Worm (Caenorhabditis elegans) whole organism, young adult: Measurements from ENCODE around the gene tcc-1.

ENCODE experiments used
- B0035.1 ChIP-seq: sonication (generic microtip); optimal IDR thresholded peaks from 2 replicates; lab custom pipeline; 2016; ENCODE audit warnings: missing genetic modification characterization, mild to moderate bottlenecking, missing compliant biosample characterization, missing genotype, missing genetic modification reagents
- B0261.1 ChIP-seq: sonication (generic microtip); optimal IDR thresholded peaks from 2 replicates; lab custom pipeline; 2016; ENCODE audit warnings: mild to moderate bottlenecking, missing genetic modification characterization, moderate library complexity, missing compliant biosample characterization
- B0336.3 ChIP-seq: fragments of 200-800 bp; sonication (Bioruptor generic); IDR thresholded peaks from 2 replicates; pipeline ENCODE4 v1.3.6; 2022; ENCODE audit warnings: missing genetic modification characterization, missing compliant biosample characterization
- C17E4.6 ChIP-seq: fragments of 200-800 bp; sonication (Bioruptor generic); IDR thresholded peaks from 2 replicates; pipeline ENCODE4 v1.3.6; 2022; ENCODE audit warnings: missing genetic modification reagents, missing genetic modification characterization, missing compliant biosample characterization
- F10E7.11 ChIP-seq: sonication (generic microtip); optimal IDR thresholded peaks from 2 replicates; lab custom pipeline; 2017; ENCODE audit warnings: mild to moderate bottlenecking, missing genetic modification characterization, moderate library complexity, missing compliant biosample characterization
- F23B12.7 ChIP-seq: sonication (generic microtip); optimal IDR thresholded peaks from 2 replicates; lab custom pipeline; 2017; ENCODE audit warnings: missing genetic modification characterization, mild to moderate bottlenecking, missing compliant biosample characterization, antibody characterized with exemption, moderate library complexity; ENCODE audit not compliant: insufficient read depth
- F52B5.7 ChIP-seq: sonication (generic microtip); optimal IDR thresholded peaks from 2 replicates; lab custom pipeline; 2016; ENCODE audit warnings: mild to moderate bottlenecking, missing genetic modification characterization, missing compliant biosample characterization
- F55B11.4 ChIP-seq: sonication (generic microtip); optimal IDR thresholded peaks from 2 replicates; lab custom pipeline; 2016; ENCODE audit warnings: missing compliant biosample characterization, missing genetic modification characterization, borderline replicate concordance; ENCODE audit not compliant: insufficient read depth
- K12H6.12 ChIP-seq: fragments of 200-800 bp; sonication (Bioruptor generic); optimal IDR thresholded peaks from 2 replicates; lab custom pipeline; 2018; ENCODE audit warnings: mild to moderate bottlenecking, missing genetic modification characterization, missing compliant biosample characterization
- T26A5.8 ChIP-seq: sonication (generic microtip); optimal IDR thresholded peaks from 2 replicates; lab custom pipeline; 2016; ENCODE audit warnings: missing genetic modification characterization, missing compliant biosample characterization
- Y56A3A.18 ChIP-seq: fragments of 200-800 bp; sonication (Bioruptor generic); IDR thresholded peaks from 2 replicates; pipeline ENCODE4 v1.3.6; 2022; ENCODE audit warnings: missing genetic modification reagents, missing genetic modification characterization, missing compliant biosample characterization
- Y79H2A.3 ChIP-seq: fragments of 200-800 bp; sonication (Bioruptor generic); conservative IDR thresholded peaks from 2 replicates; pipeline ENCODE4 v1.3.6; 2022; ENCODE audit warnings: missing genetic modification reagents, missing genetic modification characterization, missing compliant biosample characterization
- ZK185.1 ChIP-seq: sonication (generic microtip); optimal IDR thresholded peaks from 2 replicates; lab custom pipeline; 2016; ENCODE audit warnings: mild to moderate bottlenecking, missing genetic modification characterization, missing compliant biosample characterization; ENCODE audit not compliant: poor library complexity, severe bottlenecking
- akir-1 ChIP-seq: fragments of 200-800 bp; sonication (Bioruptor generic); optimal IDR thresholded peaks from 2 replicates; lab custom pipeline; 2018; ENCODE audit warnings: mild to moderate bottlenecking, missing genetic modification characterization, moderate library complexity, missing compliant biosample characterization
- aptf-3 ChIP-seq: fragments of 200-800 bp; sonication (Bioruptor generic); IDR thresholded peaks from 2 replicates; pipeline ENCODE4 v1.3.6; 2022; ENCODE audit warnings: missing genetic modification characterization, missing compliant biosample characterization
- atf-7 ChIP-seq: sonication (generic microtip); optimal IDR thresholded peaks from 2 replicates; lab custom pipeline; 2017; ENCODE audit warnings: mild to moderate bottlenecking, missing genetic modification characterization, missing compliant biosample characterization
- ccch-3 ChIP-seq: fragments of 200-800 bp; sonication (Bioruptor generic); optimal IDR thresholded peaks from 2 replicates; lab custom pipeline; 2018; ENCODE audit warnings: mild to moderate bottlenecking, missing genetic modification characterization, missing compliant biosample characterization
- cebp-1 ChIP-seq, 2 experiments: fragments of 200-800 bp in 1 of 2; sonication (Bioruptor generic) in 1 of 2; sonication (generic microtip) in 1 of 2; IDR thresholded peaks in 1 of 2; optimal IDR thresholded peaks in 1 of 2; 2 replicates each; pipeline versions ENCODE4 v1.3.6 to Lab custom; 2017 to 2022; ENCODE audit warnings: missing compliant biosample characterization in 2 of 2, missing genetic modification characterization in 2 of 2, mild to moderate bottlenecking in 1 of 2, missing genetic modification reagents in 1 of 2, moderate library complexity in 1 of 2
- ceh-40 ChIP-seq: fragments of 200-800 bp; sonication (Bioruptor generic); IDR thresholded peaks from 2 replicates; pipeline ENCODE4 v1.3.6; 2022; ENCODE audit warnings: missing genetic modification characterization, missing compliant biosample characterization
- ceh-79 ChIP-seq: sonication (generic microtip); optimal IDR thresholded peaks from 2 replicates; lab custom pipeline; 2017; ENCODE audit warnings: mild to moderate bottlenecking, missing genetic modification characterization, missing compliant biosample characterization
- dox-1 ChIP-seq: fragments of 200-800 bp; sonication (Bioruptor generic); IDR thresholded peaks from 2 replicates; pipeline ENCODE4 v1.3.6; 2022; ENCODE audit warnings: missing genetic modification reagents, missing genetic modification characterization, missing compliant biosample characterization
- dpff-1 ChIP-seq: sonication (generic microtip); optimal IDR thresholded peaks from 2 replicates; lab custom pipeline; 2017; ENCODE audit warnings: mild to moderate bottlenecking, missing genetic modification characterization, missing compliant biosample characterization
- egl-18 ChIP-seq: fragments of 200-800 bp; sonication (Bioruptor generic); IDR thresholded peaks from 2 replicates; pipeline ENCODE4 v1.3.6; 2022; ENCODE audit warnings: missing genetic modification reagents, missing genetic modification characterization, missing compliant biosample characterization
- ets-4 ChIP-seq: fragments of 200-800 bp; sonication (Bioruptor generic); optimal IDR thresholded peaks from 2 replicates; lab custom pipeline; 2018; ENCODE audit warnings: mild to moderate bottlenecking, missing genetic modification characterization, missing compliant biosample characterization
- him-1 ChIP-seq: sonication (generic microtip); optimal IDR thresholded peaks from 2 replicates; lab custom pipeline; 2016; ENCODE audit warnings: missing genotype, missing genetic modification reagents, missing genetic modification characterization, missing compliant biosample characterization
- hlh-26 ChIP-seq: fragments of 200-800 bp; sonication (Bioruptor generic); conservative IDR thresholded peaks from 2 replicates; pipeline ENCODE4 v1.3.6; 2022; ENCODE audit warnings: missing genetic modification reagents, missing genetic modification characterization, missing compliant biosample characterization
- hmg-1.2 ChIP-seq: fragments of 200-800 bp; sonication (Bioruptor generic); IDR thresholded peaks from 2 replicates; pipeline ENCODE4 v1.3.6; 2022; ENCODE audit warnings: missing genetic modification reagents, missing genetic modification characterization, missing compliant biosample characterization
- lin-54 ChIP-seq: fragments of 200-800 bp; sonication (Bioruptor generic); optimal IDR thresholded peaks from 2 replicates; lab custom pipeline; 2018; ENCODE audit warnings: mild to moderate bottlenecking, missing genetic modification characterization, missing compliant biosample characterization
- lir-1 ChIP-seq: fragments of 200-800 bp; sonication (Bioruptor generic); conservative IDR thresholded peaks from 2 replicates; pipeline ENCODE4 v1.3.6; 2022; ENCODE audit warnings: missing genetic modification reagents, missing genetic modification characterization, missing compliant biosample characterization
- lsl-1 ChIP-seq: fragments of 200-800 bp; sonication (Bioruptor generic); optimal IDR thresholded peaks from 2 replicates; lab custom pipeline; 2018; ENCODE audit warnings: mild to moderate bottlenecking, missing genetic modification characterization, moderate library complexity, missing compliant biosample characterization
- lsy-27 ChIP-seq: sonication (generic microtip); optimal IDR thresholded peaks from 2 replicates; lab custom pipeline; 2017; ENCODE audit warnings: missing genetic modification characterization, mild to moderate bottlenecking, missing compliant biosample characterization, antibody characterized with exemption, missing genotype, borderline replicate concordance; ENCODE audit not compliant: insufficient read depth
- madf-10 ChIP-seq: sonication (generic microtip); optimal IDR thresholded peaks from 2 replicates; lab custom pipeline; 2016; ENCODE audit warnings: mild to moderate bottlenecking, missing genetic modification characterization, missing compliant biosample characterization
- madf-3 ChIP-seq: fragments of 200-800 bp; sonication (Bioruptor generic); IDR thresholded peaks from 2 replicates; pipeline ENCODE4 v1.3.6; 2022; ENCODE audit warnings: missing genetic modification reagents, missing genetic modification characterization, missing compliant biosample characterization
- mxl-1 ChIP-seq: sonication (generic microtip); optimal IDR thresholded peaks from 2 replicates; lab custom pipeline; 2016; ENCODE audit warnings: missing genetic modification characterization, missing compliant biosample characterization
- nfya-1 ChIP-seq: sonication (generic microtip); optimal IDR thresholded peaks from 2 replicates; lab custom pipeline; 2017; ENCODE audit warnings: antibody characterized with exemption, missing compliant biosample characterization, missing genetic modification characterization, borderline replicate concordance; ENCODE audit not compliant: insufficient read depth
- nhr-120 ChIP-seq: fragments of 200-800 bp; sonication (Bioruptor generic); IDR thresholded peaks from 2 replicates; pipeline ENCODE4 v1.3.6; 2022; ENCODE audit warnings: missing genetic modification characterization, missing compliant biosample characterization
- nhr-27 ChIP-seq: fragments of 200-800 bp; sonication (Bioruptor generic); optimal IDR thresholded peaks from 2 replicates; lab custom pipeline; 2018; ENCODE audit warnings: mild to moderate bottlenecking, missing genetic modification characterization, moderate library complexity, missing compliant biosample characterization
- nhr-80 ChIP-seq: sonication (generic microtip); optimal IDR thresholded peaks from 2 replicates; lab custom pipeline; 2016; ENCODE audit warnings: missing genetic modification characterization, missing compliant biosample characterization
- pbrm-1 ChIP-seq: fragments of 200-800 bp; sonication (Bioruptor generic); IDR thresholded peaks from 2 replicates; pipeline ENCODE4 v1.3.6; 2022; ENCODE audit warnings: missing genetic modification reagents, missing genetic modification characterization, missing compliant biosample characterization
- rcor-1 ChIP-seq: fragments of 200-800 bp; sonication (Bioruptor generic); IDR thresholded peaks from 2 replicates; pipeline ENCODE4 v1.3.6; 2022; ENCODE audit warnings: missing genetic modification reagents, missing genetic modification characterization, missing compliant biosample characterization
- sea-2 ChIP-seq: fragments of 200-800 bp; sonication (Bioruptor generic); IDR thresholded peaks from 2 replicates; pipeline ENCODE4 v1.3.6; 2022; ENCODE audit warnings: missing genetic modification characterization, missing compliant biosample characterization
- snpc-3.4 ChIP-seq: sonication (generic microtip); optimal IDR thresholded peaks from 2 replicates; lab custom pipeline; 2017; ENCODE audit warnings: missing genetic modification characterization, mild to moderate bottlenecking, missing compliant biosample characterization, antibody characterized with exemption, moderate library complexity, missing genotype, missing genetic modification reagents
- tbp1 ChIP-seq: fragments of 200-800 bp; sonication (Bioruptor generic); optimal IDR thresholded peaks from 2 replicates; lab custom pipeline; 2018; ENCODE audit warnings: mild to moderate bottlenecking, missing genetic modification characterization, missing compliant biosample characterization
- ztf-26 ChIP-seq: sonication (generic microtip); optimal IDR thresholded peaks from 2 replicates; lab custom pipeline; 2017; ENCODE audit warnings: missing genetic modification characterization, missing compliant biosample characterization
- ztf-28 ChIP-seq: fragments of 200-800 bp; sonication (Bioruptor generic); IDR thresholded peaks from 2 replicates; pipeline ENCODE4 v1.3.6; 2022; ENCODE audit warnings: missing genetic modification reagents, missing genetic modification characterization, missing compliant biosample characterization
- ztf-3 ChIP-seq: fragments of 200-800 bp; sonication (Bioruptor generic); optimal IDR thresholded peaks from 2 replicates; lab custom pipeline; 2018; ENCODE audit warnings: mild to moderate bottlenecking, missing genetic modification characterization, missing compliant biosample characterization
- ztf-6 ChIP-seq: fragments of 200-800 bp; sonication (Bioruptor generic); IDR thresholded peaks from 2 replicates; pipeline ENCODE4 v1.3.6; 2022; ENCODE audit warnings: missing genetic modification reagents, missing genetic modification characterization, missing compliant biosample characterization

Gene tcc-1

ce11 chrV:17845370-17845967 lies 10.3 kb downstream of the tcc-1 start:
- TF ChIP-seq cebp-1 (GFP tag; IDR thresholded peaks at IDR 0.05; lab: Robert Waterston, UW) (no peak), cebp-1 (tag; optimal IDR thresholded peaks at IDR 0.05; lab: Kevin White, UChicago) (no peak), B0261.1 (tag; lab: Kevin White, UChicago) (no peak), F55B11.4 (tag; lab: Kevin White, UChicago) (no peak), nhr-27 (tag; lab: Kevin White, UChicago) (no peak), B0336.3 (GFP tag; lab: Robert Waterston, UW) (0 out of 2 replicates have a peak, but pooled peaks have one; percentile 36), atf-7 (tag; lab: Kevin White, UChicago) (peak; percentile 68), ceh-40 (GFP tag; lab: Robert Waterston, UW) (no peak), akir-1 (GFP tag; lab: Kevin White, UChicago) (no peak), F10E7.11 (tag; lab: Kevin White, UChicago) (no peak), ztf-3 (no peak), tbp1 (GFP tag; lab: Kevin White, UChicago) (peak; percentile 27), lsy-27 (tag; lab: Kevin White, UChicago) (no peak), hmg-1.2 (GFP tag; lab: Robert Waterston, UW) (peak; percentile 30), ztf-28 (GFP tag; lab: Robert Waterston, UW) (no peak), lin-54 (GFP tag; lab: Kevin White, UChicago) (peak; percentile 34), T26A5.8 (tag; lab: Kevin White, UChicago) (no peak), dox-1 (GFP tag; lab: Robert Waterston, UW) (peak; percentile 41; the same call in 1 of the 2 replicates), Y79H2A.3 (GFP tag; lab: Robert Waterston, UW) (0 out of 2 replicates have a peak, but pooled peaks have one; percentile 25), rcor-1 (GFP tag; lab: Robert Waterston, UW) (no peak), ceh-79 (no peak), K12H6.12 (no peak), aptf-3 (no peak), F52B5.7 (tag; lab: Kevin White, UChicago) (no peak), ztf-6 (GFP tag; lab: Robert Waterston, UW) (no peak), mxl-1 (no peak), madf-10 (tag; lab: Kevin White, UChicago) (no peak), lsl-1 (peak; percentile 23), him-1 (tag; lab: Kevin White, UChicago) (no peak), ztf-26 (tag; lab: Kevin White, UChicago) (no peak), dpff-1 (no peak), snpc-3.4 (tag; lab: Kevin White, UChicago) (peak; percentile 53), nhr-80 (no peak), ets-4 (GFP tag; lab: Kevin White, UChicago) (no peak), madf-3 (GFP tag; lab: Robert Waterston, UW) (peak; percentile 58; the same call in 1 of the 2 replicates), F23B12.7 (no peak), pbrm-1 (0 out of 2 replicates have a peak, but pooled peaks have one; percentile 39), ccch-3 (GFP tag; lab: Kevin White, UChicago) (no peak), Y56A3A.18 (GFP tag; lab: Robert Waterston, UW) (no peak; the same call in 1 of the 2 replicates), ZK185.1 (tag; lab: Kevin White, UChicago) (no peak), B0035.1 (tag; lab: Kevin White, UChicago) (no peak), hlh-26 (GFP tag; lab: Robert Waterston, UW) (no peak), nhr-120 (no peak), nfya-1 (tag; lab: Kevin White, UChicago) (no peak), C17E4.6 (GFP tag; lab: Robert Waterston, UW) (no peak), sea-2 (no peak), lir-1 (GFP tag; lab: Robert Waterston, UW) (no peak), egl-18 (GFP tag; lab: Robert Waterston, UW) (no peak)
